Fruit fly (Drosophila melanogaster) whole organism, larva: ENCODE measurements around the gene Ctr1C.

Experiments used
- noc ChIP-seq: fragments of 200-800 bp; sonication (Bioruptor generic); optimal IDR thresholded peaks from 3 replicates; lab custom pipeline; 2019; ENCODE audit warnings: missing biosample characterization, mild to moderate bottlenecking, missing genetic modification characterization, moderate library complexity

The Ctr1C gene

DNA sequence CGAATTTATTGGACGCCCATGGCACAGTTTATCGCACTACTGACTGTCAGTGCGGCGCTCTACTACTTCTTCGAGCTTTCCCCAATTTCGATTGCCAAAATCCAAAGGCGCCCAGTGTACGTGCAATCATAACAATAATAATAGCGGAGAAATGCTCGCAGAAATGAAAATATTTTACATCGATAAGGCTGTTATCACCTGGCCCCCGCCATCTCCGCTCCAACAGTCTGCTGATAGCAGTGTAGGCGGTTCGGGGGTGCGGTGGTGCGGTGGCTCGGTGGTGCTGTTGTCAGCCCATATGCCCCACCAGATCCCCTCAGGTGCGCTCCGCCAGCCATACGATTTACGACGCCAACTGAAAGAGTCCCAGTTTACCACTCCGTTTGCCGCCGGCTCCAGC, 48.9 kb downstream of the Ctr1C start:
- TF ChIP-seq noc (tag; lab: Kevin White, UChicago): peak; percentile 52

DNA sequence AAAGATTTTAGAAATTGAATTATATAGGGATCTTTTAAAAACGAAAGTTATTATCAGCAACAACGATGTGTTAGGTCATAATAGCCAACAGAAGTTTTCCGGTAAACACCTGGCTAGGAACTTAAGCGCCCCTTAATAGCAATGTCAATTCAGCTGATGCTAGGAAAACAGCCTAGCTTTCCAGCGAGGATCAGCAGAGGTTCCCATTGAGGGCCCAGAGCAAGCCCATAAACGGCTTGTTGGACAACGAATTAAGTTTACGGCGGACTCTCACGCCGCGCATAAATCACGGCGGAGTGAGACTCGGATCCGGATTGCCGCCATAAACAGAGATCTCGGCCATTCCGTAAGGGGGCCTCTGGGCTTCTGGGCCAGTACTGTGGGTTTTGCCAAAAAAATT, 50.4 kb downstream of the Ctr1C start:
- peak; percentile 60 for TF ChIP-seq noc (tag; lab: Kevin White, UChicago)
